Worm (Caenorhabditis elegans) whole organism, early embryonic: ENCODE results near the gene R11D1.10.

Experiments
- B0310.2 ChIP-seq: sonication (generic microtip); optimal IDR thresholded peaks from 2 replicates; lab custom pipeline; 2016; ENCODE audit warnings: mild to moderate bottlenecking, missing genetic modification characterization, missing compliant biosample characterization
- F13C5.2 ChIP-seq: sonication (generic microtip); optimal IDR thresholded peaks from 2 replicates; lab custom pipeline; 2017; ENCODE audit warnings: mild to moderate bottlenecking, missing genetic modification characterization, inconsistent platforms, missing compliant biosample characterization
- aly-1 ChIP-seq: sonication (generic microtip); optimal IDR thresholded peaks from 2 replicates; lab custom pipeline; 2016; ENCODE audit warnings: missing genetic modification characterization, missing compliant biosample characterization
- ama-1 ChIP-seq: fragments of 150-350 bp; optimal IDR thresholded peaks from 2 replicates; lab custom pipeline; 2014
- ceh-13 ChIP-seq: fragments of 200-800 bp; sonication (Bioruptor generic); optimal IDR thresholded peaks from 2 replicates; lab custom pipeline; 2018; ENCODE audit warnings: mild to moderate bottlenecking, missing genetic modification characterization, missing compliant biosample characterization
- ceh-36 ChIP-seq: sonication (generic microtip); optimal IDR thresholded peaks from 2 replicates; lab custom pipeline; 2016; ENCODE audit warnings: missing genetic modification characterization, inconsistent platforms, missing compliant biosample characterization
- ets-7 ChIP-seq: sonication (generic microtip); optimal IDR thresholded peaks from 2 replicates; lab custom pipeline; 2016; ENCODE audit warnings: missing genotype, missing genetic modification characterization, missing compliant biosample characterization
- flt-1 ChIP-seq: fragments of 200-800 bp; sonication (Bioruptor generic); IDR thresholded peaks from 2 replicates; pipeline ENCODE4 v1.3.6; 2022; ENCODE audit warnings: missing genetic modification characterization, missing compliant biosample characterization
- hmbx-1 ChIP-seq: sonication (generic microtip); optimal IDR thresholded peaks from 2 replicates; lab custom pipeline; 2016; ENCODE audit warnings: mild to moderate bottlenecking, missing genetic modification characterization, missing compliant biosample characterization
- hmg-4 ChIP-seq: fragments of 200-800 bp; sonication (Bioruptor generic); optimal IDR thresholded peaks from 2 replicates; lab custom pipeline; 2018; ENCODE audit warnings: mild to moderate bottlenecking, missing genetic modification characterization, missing compliant biosample characterization
- hnd-1 ChIP-seq: sonication (generic microtip); optimal IDR thresholded peaks from 2 replicates; lab custom pipeline; 2016; ENCODE audit warnings: missing genetic modification characterization, missing compliant biosample characterization
- pes-1 ChIP-seq: fragments of 200-800 bp; sonication (Bioruptor generic); IDR thresholded peaks from 2 replicates; pipeline ENCODE4 v1.3.6; 2022; ENCODE audit warnings: missing genetic modification reagents, missing genetic modification characterization, missing compliant biosample characterization
- scrt-1 ChIP-seq: fragments of 200-800 bp; sonication (Bioruptor generic); IDR thresholded peaks from 2 replicates; pipeline ENCODE4 v1.3.6; 2022; ENCODE audit warnings: missing genetic modification characterization, missing compliant biosample characterization
- sea-1 ChIP-seq: fragments of 200-800 bp; sonication (Bioruptor generic); conservative IDR thresholded peaks from 2 replicates; pipeline ENCODE4 v1.3.6; 2022; ENCODE audit warnings: missing genetic modification characterization, missing compliant biosample characterization
- tbx-11 ChIP-seq: fragments of 200-800 bp; sonication (Bioruptor generic); IDR thresholded peaks from 2 replicates; pipeline ENCODE4 v1.3.6; 2022; ENCODE audit warnings: missing genetic modification characterization, missing compliant biosample characterization
- tbx-37 ChIP-seq: fragments of 200-800 bp; sonication (Bioruptor generic); conservative IDR thresholded peaks from 2 replicates; pipeline ENCODE4 v1.3.6; 2022; ENCODE audit warnings: missing genetic modification reagents, missing genetic modification characterization, missing compliant biosample characterization
- tra-4 ChIP-seq: sonication (generic microtip); optimal IDR thresholded peaks from 2 replicates; lab custom pipeline; 2017; ENCODE audit warnings: missing genetic modification characterization, missing compliant biosample characterization

The R11D1.10 gene

DNA sequence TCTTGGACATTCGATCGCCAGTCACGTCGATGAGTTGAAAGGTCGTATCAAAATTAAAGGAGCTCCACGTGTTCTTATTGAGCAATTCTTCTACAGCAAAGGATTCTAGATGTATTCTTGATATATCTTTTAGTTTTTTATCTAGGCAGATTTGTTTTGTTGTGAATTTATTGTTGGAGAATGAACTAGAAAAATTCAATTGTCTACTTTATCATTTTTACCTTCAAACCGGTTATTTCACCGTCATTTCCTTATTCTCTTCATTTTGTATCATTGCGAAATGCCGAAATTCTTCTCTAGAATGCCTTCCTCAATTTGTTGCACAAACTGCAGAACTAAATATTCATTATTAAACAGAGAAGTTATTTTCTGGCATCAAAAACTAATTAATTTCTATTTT is at the start of gene R11D1.10:
R11D1.10 (plus strand) TSS at position 301 of the 400 bp plus-strand sequence.
- TF ChIP-seq B0310.2 (no peak), hmbx-1 (tag; lab: Kevin White, UChicago) (no peak), ets-7 (no peak), hmg-4 (GFP tag; lab: Kevin White, UChicago) (no peak), tbx-37 (GFP tag; lab: Robert Waterston, UW) (no peak), ama-1 (lab: Kevin White, UChicago) (no peak), scrt-1 (GFP tag; lab: Robert Waterston, UW) (no peak), ceh-13 (GFP tag; lab: Kevin White, UChicago) (no peak), sea-1 (no peak), tbx-11 (no peak), tra-4 (tag; lab: Kevin White, UChicago) (no peak), aly-1 (tag; lab: Kevin White, UChicago) (no peak)

DNA sequence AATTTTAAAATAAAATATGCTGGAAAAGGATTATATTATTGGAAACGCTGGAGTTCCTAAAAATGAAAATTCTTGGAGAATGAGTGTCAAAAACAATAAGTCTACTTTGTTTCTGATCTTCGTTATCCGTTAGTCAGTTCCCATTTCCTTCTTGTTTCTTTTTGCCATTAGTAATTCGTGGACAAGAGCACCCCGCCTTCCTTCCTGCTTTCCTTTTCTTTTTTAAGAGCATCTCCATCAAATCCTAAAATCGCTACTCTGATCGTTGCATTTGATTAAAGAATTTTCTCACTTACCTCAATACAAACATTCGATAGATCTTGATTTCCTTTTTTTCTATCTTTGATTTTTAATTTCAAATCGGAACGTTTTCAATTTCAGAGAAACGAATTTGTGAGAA is 49.5 kb upstream of the R11D1.10 start, which contains the start of gene frpr-15:
frpr-15 (plus strand) TSS at position 301 of the 400 bp plus-strand sequence.
- TF ChIP-seq ets-7 (no peak), ceh-13 (GFP tag; lab: Kevin White, UChicago) (no peak), hmg-4 (GFP tag; lab: Kevin White, UChicago) (no peak), aly-1 (tag; lab: Kevin White, UChicago) (no peak), tra-4 (tag; lab: Kevin White, UChicago) (no peak), flt-1 (GFP tag; lab: Robert Waterston, UW) (no peak), pes-1 (no peak), B0310.2 (no peak), tbx-11 (no peak), hnd-1 (no peak), ceh-36 (tag; lab: Kevin White, UChicago) (no peak), F13C5.2 (no peak), hmbx-1 (tag; lab: Kevin White, UChicago) (no peak), scrt-1 (GFP tag; lab: Robert Waterston, UW) (no peak)

DNA sequence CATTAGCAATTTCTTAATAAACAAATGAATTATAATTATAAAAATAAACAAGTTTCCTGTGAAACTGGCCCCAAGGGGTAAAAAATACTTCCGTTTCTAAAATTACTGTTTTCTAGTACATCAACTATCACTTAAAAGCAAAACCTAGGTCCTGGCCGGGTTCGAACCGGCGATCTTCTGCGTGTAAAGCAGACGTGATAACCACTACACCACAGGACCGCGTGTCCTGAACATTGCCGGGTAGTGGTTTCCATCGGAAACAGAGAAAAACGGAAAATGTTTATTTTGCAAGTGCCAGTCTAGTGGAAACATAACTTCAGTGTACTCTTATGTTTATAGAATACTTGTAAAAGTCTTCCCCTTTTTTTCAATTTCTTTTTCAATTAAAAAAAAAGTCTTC is 46.1 kb upstream of the R11D1.10 start:
- no peak for TF ChIP-seq B0310.2
- no peak for TF ChIP-seq ama-1 (lab: Kevin White, UChicago)
- no peak for TF ChIP-seq ceh-13 (GFP tag; lab: Kevin White, UChicago)
- TF ChIP-seq scrt-1 (GFP tag; lab: Robert Waterston, UW): no peak
- no peak for TF ChIP-seq ets-7
- TF ChIP-seq hmbx-1 (tag; lab: Kevin White, UChicago): no peak
- TF ChIP-seq ceh-36 (tag; lab: Kevin White, UChicago): no peak
- no peak for TF ChIP-seq sea-1
- no peak for TF ChIP-seq tbx-37 (GFP tag; lab: Robert Waterston, UW)
- TF ChIP-seq flt-1 (GFP tag; lab: Robert Waterston, UW): no peak
- no peak for TF ChIP-seq tbx-11
- no peak for TF ChIP-seq aly-1 (tag; lab: Kevin White, UChicago)
- TF ChIP-seq hnd-1: no peak

DNA sequence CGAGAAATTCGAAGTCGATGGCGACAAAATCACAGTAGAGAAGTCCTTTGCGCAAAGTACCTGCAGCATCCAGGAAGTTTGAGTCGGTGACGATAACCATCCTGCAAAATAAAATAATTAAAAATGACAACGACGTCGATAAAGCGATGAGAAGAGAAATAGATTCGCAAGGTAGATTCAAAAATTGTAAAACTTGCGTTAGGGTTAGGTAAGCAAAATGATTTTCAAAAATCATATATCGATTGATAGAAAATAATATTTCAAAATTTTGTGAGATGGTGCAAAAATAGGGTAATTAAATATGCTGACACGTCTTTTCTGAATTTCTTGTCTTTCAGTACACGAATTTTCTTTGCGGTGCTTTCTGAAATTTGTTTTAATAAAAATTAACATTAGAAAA is 34.2 kb upstream of the R11D1.10 start, which contains the start of gene parn-1:
parn-1 (minus strand) TSS at position 101 of the 400 bp plus-strand sequence.
- no peak for TF ChIP-seq tbx-37 (GFP tag; lab: Robert Waterston, UW)
- no peak for TF ChIP-seq F13C5.2
- no peak for TF ChIP-seq tra-4 (tag; lab: Kevin White, UChicago)
- TF ChIP-seq tbx-11: no peak
- TF ChIP-seq B0310.2: no peak
- TF ChIP-seq ceh-36 (tag; lab: Kevin White, UChicago): no peak
- no peak for TF ChIP-seq sea-1
- TF ChIP-seq ama-1 (lab: Kevin White, UChicago): no peak
- TF ChIP-seq ets-7: no peak
- no peak for TF ChIP-seq hnd-1
- TF ChIP-seq flt-1 (GFP tag; lab: Robert Waterston, UW): no peak

DNA sequence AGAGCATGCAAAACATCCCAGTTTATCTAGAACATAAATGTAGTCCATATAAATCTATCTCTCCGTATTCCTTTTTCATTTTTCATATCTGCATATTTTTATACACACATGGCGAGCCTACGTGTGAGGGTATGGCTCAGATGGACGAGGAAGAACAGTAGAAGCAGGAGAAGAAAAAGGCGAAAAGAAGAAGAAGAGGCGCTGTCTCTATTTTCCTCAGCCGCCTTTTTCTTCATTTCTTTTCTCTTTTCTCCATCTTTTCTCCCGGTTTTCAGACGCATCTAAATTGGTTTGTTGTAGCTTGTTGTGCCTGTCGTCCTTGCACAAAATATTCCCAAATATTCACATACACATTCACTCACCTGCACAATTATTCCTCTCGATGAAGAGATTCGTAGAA is 33.4 kb upstream of the R11D1.10 start, which contains the start of gene K10C8.4:
K10C8.4 (plus strand) TSS at position 301 of the 400 bp plus-strand sequence.
- TF ChIP-seq tbx-11: no peak
- no peak for TF ChIP-seq ceh-36 (tag; lab: Kevin White, UChicago)
- TF ChIP-seq sea-1: no peak
- no peak for TF ChIP-seq flt-1 (GFP tag; lab: Robert Waterston, UW)
- no peak for TF ChIP-seq ama-1 (lab: Kevin White, UChicago)
- no peak for TF ChIP-seq tbx-37 (GFP tag; lab: Robert Waterston, UW)

DNA sequence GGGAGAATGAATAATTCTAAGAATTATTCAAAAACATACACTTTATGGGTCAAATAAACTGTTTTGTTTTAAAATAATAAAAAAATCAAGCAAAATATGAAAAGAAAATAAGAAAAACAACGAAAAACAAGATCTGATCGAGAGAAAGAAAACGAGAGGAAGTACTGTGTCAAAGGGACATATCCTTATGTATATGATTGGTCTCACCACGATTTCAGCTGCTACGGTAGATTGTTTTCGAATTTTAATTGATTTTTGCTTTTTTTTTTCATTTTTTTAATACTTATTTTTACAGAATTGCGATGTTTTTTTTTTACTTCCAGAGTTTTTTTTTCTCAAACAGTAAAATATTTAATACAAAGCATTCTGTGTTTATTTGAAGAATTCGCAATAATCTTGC is 32.5 kb upstream of the R11D1.10 start:
- no peak for TF ChIP-seq sea-1
- TF ChIP-seq hmg-4 (GFP tag; lab: Kevin White, UChicago): no peak
- TF ChIP-seq hmbx-1 (tag; lab: Kevin White, UChicago): no peak
- TF ChIP-seq tbx-11: no peak
- TF ChIP-seq tbx-37 (GFP tag; lab: Robert Waterston, UW): no peak
- TF ChIP-seq pes-1: no peak
- TF ChIP-seq ceh-13 (GFP tag; lab: Kevin White, UChicago): no peak
- no peak for TF ChIP-seq ets-7
- TF ChIP-seq tra-4 (tag; lab: Kevin White, UChicago): no peak
- TF ChIP-seq aly-1 (tag; lab: Kevin White, UChicago): no peak
- no peak for TF ChIP-seq ceh-36 (tag; lab: Kevin White, UChicago)
- no peak for TF ChIP-seq ama-1 (lab: Kevin White, UChicago)
- no peak for TF ChIP-seq B0310.2
- no peak for TF ChIP-seq hnd-1
- no peak for TF ChIP-seq F13C5.2
- TF ChIP-seq flt-1 (GFP tag; lab: Robert Waterston, UW): no peak
- TF ChIP-seq scrt-1 (GFP tag; lab: Robert Waterston, UW): no peak

DNA sequence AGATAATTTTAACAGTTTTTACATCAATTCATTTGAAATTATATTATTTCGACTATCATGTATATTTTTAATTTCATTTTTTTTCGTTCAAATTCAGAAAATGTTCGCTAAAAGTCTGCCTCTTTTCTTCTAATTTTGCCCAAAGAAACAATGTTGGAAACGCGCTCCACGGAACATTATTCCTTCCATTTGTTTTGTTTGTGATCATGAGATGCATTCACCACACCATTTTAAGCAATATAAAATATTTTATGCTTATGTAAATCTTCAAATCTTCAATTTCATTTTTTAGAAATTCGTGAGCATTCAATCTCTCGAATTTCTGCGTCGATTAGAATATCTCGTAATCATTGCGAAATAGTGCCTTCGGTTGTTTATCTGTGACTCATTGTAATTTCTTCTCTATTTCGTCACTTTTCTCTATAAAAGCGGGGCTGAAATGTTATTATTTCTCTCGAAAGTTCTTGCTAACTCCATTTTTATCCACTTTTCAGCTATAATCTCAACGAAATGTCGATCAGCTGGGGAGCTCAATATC is 31.9 kb upstream of the R11D1.10 start, which contains the start of gene istr-1:
istr-1 (plus strand) TSS at position 495 of the 538 bp plus-strand sequence.
- no peak for TF ChIP-seq tra-4 (tag; lab: Kevin White, UChicago)
- no peak for TF ChIP-seq ceh-13 (GFP tag; lab: Kevin White, UChicago)

DNA sequence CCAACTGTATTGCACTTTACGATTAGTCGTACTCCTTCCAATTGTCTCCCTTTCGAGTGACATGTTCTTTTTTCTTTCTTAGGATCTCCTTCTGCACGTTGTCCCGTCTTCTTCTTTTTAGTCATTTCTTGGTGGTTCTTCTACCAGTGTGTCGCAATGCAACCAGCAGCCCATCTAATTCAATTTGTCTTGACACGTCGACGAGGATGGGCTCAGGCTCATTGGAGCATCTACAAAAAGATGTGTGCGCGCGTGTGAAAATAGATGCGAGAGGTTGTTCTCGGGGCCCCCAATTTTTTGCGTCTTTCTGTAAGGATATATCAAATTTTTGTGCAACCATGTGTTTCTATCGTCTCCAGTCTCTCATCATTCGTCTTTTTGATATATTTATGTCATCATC is 27.7 kb upstream of the R11D1.10 start:
- TF ChIP-seq ceh-36 (tag; lab: Kevin White, UChicago): no peak
- TF ChIP-seq F13C5.2: no peak
- no peak for TF ChIP-seq hmg-4 (GFP tag; lab: Kevin White, UChicago)
- TF ChIP-seq B0310.2: no peak
- no peak for TF ChIP-seq sea-1
- no peak for TF ChIP-seq flt-1 (GFP tag; lab: Robert Waterston, UW)
- no peak for TF ChIP-seq ets-7
- TF ChIP-seq tbx-11: no peak
- TF ChIP-seq hnd-1: no peak
- no peak for TF ChIP-seq scrt-1 (GFP tag; lab: Robert Waterston, UW)
- TF ChIP-seq ceh-13 (GFP tag; lab: Kevin White, UChicago): no peak
- TF ChIP-seq aly-1 (tag; lab: Kevin White, UChicago): no peak
- TF ChIP-seq ama-1 (lab: Kevin White, UChicago): no peak
- TF ChIP-seq tra-4 (tag; lab: Kevin White, UChicago): no peak
- TF ChIP-seq hmbx-1 (tag; lab: Kevin White, UChicago): no peak
- TF ChIP-seq tbx-37 (GFP tag; lab: Robert Waterston, UW): no peak
